Fruit fly (Drosophila melanogaster) whole organism, wandering third instar larva: ENCODE measurements around the gene moi.
A peak's percentile ranks its signal among the peaks of the same experiment; 100 is the strongest.

Experiments
- Abd-B ChIP-seq: fragments of >200 bp; optimal IDR thresholded peaks from 2 replicates; lab custom pipeline; 2017; ENCODE audit warnings: missing biosample characterization, missing genetic modification characterization
- CG32264 ChIP-seq: fragments of 200-800 bp; sonication (Bioruptor generic); optimal IDR thresholded peaks from 2 replicates; lab custom pipeline; 2016; ENCODE audit warnings: missing biosample characterization, missing genetic modification characterization
- CG9705 ChIP-seq: fragments of 200-800 bp; sonication (Bioruptor generic); optimal IDR thresholded peaks from 2 replicates; lab custom pipeline; 2018; ENCODE audit warnings: missing biosample characterization, mild to moderate bottlenecking, missing genetic modification characterization
- CrebA ChIP-seq: fragments of 200-800 bp; sonication (Bioruptor generic); optimal IDR thresholded peaks from 2 replicates; lab custom pipeline; 2016; ENCODE audit warnings: missing biosample characterization, mild to moderate bottlenecking, missing genetic modification characterization, borderline replicate concordance
- Dfd ChIP-seq: fragments of >200 bp; optimal IDR thresholded peaks from 2 replicates; lab custom pipeline; 2017; ENCODE audit warnings: missing biosample characterization, missing genetic modification characterization
- GATAd ChIP-seq: sonication (Bioruptor generic); optimal IDR thresholded peaks from 2 replicates; lab custom pipeline; 2016; ENCODE audit warnings: missing biosample characterization, missing genetic modification characterization
- HLH106 ChIP-seq: fragments of 200-800 bp; optimal IDR thresholded peaks from 3 replicates; lab custom pipeline; 2019; ENCODE audit warnings: missing biosample characterization, mild to moderate bottlenecking, missing genetic modification characterization, moderate library complexity
- Hnf4 ChIP-seq: fragments of 200-800 bp; sonication (Bioruptor generic); optimal IDR thresholded peaks from 2 replicates; lab custom pipeline; 2016; ENCODE audit warnings: missing biosample characterization, mild to moderate bottlenecking, missing genetic modification characterization
- Hr83 ChIP-seq: fragments of 200-300 bp; sonication (Bioruptor generic); optimal IDR thresholded peaks from 2 replicates; lab custom pipeline; 2016; ENCODE audit warnings: missing biosample characterization, mild to moderate bottlenecking, missing genetic modification characterization, moderate library complexity; ENCODE audit not compliant: poor library complexity, severe bottlenecking
- Jra ChIP-seq: sonication (Bioruptor generic); optimal IDR thresholded peaks from 2 replicates; lab custom pipeline; 2016; ENCODE audit warnings: missing biosample characterization, missing genetic modification characterization
- Mio ChIP-seq: sonication (Bioruptor generic); optimal IDR thresholded peaks from 2 replicates; lab custom pipeline; 2016; ENCODE audit warnings: missing biosample characterization, missing genetic modification characterization
- Myc ChIP-seq: fragments of >200 bp; optimal IDR thresholded peaks from 2 replicates; lab custom pipeline; 2017
- N ChIP-seq: fragments of >200 bp; optimal IDR thresholded peaks from 2 replicates; lab custom pipeline; 2018; ENCODE audit warnings: missing biosample characterization, missing external identifiers, missing genetic modification characterization
- OdsH ChIP-seq: fragments of 200-800 bp; sonication (Bioruptor generic); optimal IDR thresholded peaks from 2 replicates; lab custom pipeline; 2016; ENCODE audit warnings: missing biosample characterization, mild to moderate bottlenecking, missing genetic modification characterization
- Rel ChIP-seq, 2 experiments: fragments of 200-800 bp; sonication (Bioruptor generic) in 1 of 2; optimal IDR thresholded peaks; 2 replicates in 1 of 2; 3 replicates in 1 of 2; lab custom pipeline; 2016 to 2019; ENCODE audit warnings: mild to moderate bottlenecking in 2 of 2, missing biosample characterization in 2 of 2, missing genetic modification characterization in 2 of 2, moderate library complexity in 1 of 2
- Sp1 ChIP-seq: fragments of 200-800 bp; sonication (Bioruptor generic); optimal IDR thresholded peaks from 3 replicates; lab custom pipeline; 2019; ENCODE audit warnings: missing biosample characterization, mild to moderate bottlenecking, missing genetic modification characterization, moderate library complexity
- Vsx2 ChIP-seq: fragments of 200-300, 225-300 bp; sonication (Bioruptor generic); optimal IDR thresholded peaks from 2 replicates; lab custom pipeline; 2018; ENCODE audit warnings: missing biosample characterization, missing genetic modification characterization; ENCODE audit not compliant: partially characterized antibody
- brk ChIP-seq: fragments of 200-800 bp; sonication (Bioruptor generic); optimal IDR thresholded peaks from 2 replicates; lab custom pipeline; 2016; ENCODE audit warnings: missing biosample characterization, mild to moderate bottlenecking, missing genetic modification characterization
- dl ChIP-seq, 2 experiments: fragments of 175-275, 200-275 bp in 1 of 2; fragments of 200-275 bp in 1 of 2; sonication (Bioruptor generic); optimal IDR thresholded peaks; lab custom pipeline; 2018; ENCODE audit warnings: mild to moderate bottlenecking in 2 of 2, missing biosample characterization in 2 of 2, missing genetic modification characterization in 2 of 2, moderate library complexity in 2 of 2; ENCODE audit not compliant: partially characterized antibody in 2 of 2, insufficient read depth in 1 of 2
- dmrt93B ChIP-seq: fragments of 200-800 bp; sonication (Bioruptor generic); optimal IDR thresholded peaks from 2 replicates; lab custom pipeline; 2018; ENCODE audit warnings: missing biosample characterization, mild to moderate bottlenecking, missing genetic modification characterization
- ey ChIP-seq: fragments of 200-800 bp; sonication (Bioruptor generic); optimal IDR thresholded peaks from 2 replicates; lab custom pipeline; 2016; ENCODE audit warnings: missing biosample characterization, missing genetic modification characterization
- foxo ChIP-seq, 2 experiments: fragments of 200-800 bp; sonication (Bioruptor generic); optimal IDR thresholded peaks; 2 replicates in 1 of 2; 3 replicates in 1 of 2; lab custom pipeline; 2016 to 2017; ENCODE audit warnings: missing biosample characterization in 2 of 2, missing genetic modification characterization in 2 of 2
- h ChIP-seq: fragments of 200-800 bp; sonication (Bioruptor generic); optimal IDR thresholded peaks from 3 replicates; lab custom pipeline; 2016; ENCODE audit warnings: missing biosample characterization, mild to moderate bottlenecking, missing genetic modification characterization
- jim ChIP-seq: fragments of 175-275, 200-325 bp; sonication (Bioruptor generic); optimal IDR thresholded peaks from 2 replicates; lab custom pipeline; 2016; ENCODE audit warnings: missing biosample characterization, mild to moderate bottlenecking, missing genetic modification characterization
- lola ChIP-seq: fragments of >200 bp; optimal IDR thresholded peaks from 2 replicates; lab custom pipeline; 2017; ENCODE audit warnings: missing biosample characterization, missing genetic modification characterization
- pan ChIP-seq: fragments of >200 bp; optimal IDR thresholded peaks from 2 replicates; lab custom pipeline; 2017
- psq ChIP-seq: fragments of 200-800 bp; sonication (Bioruptor generic); optimal IDR thresholded peaks from 3 replicates; lab custom pipeline; 2017; ENCODE audit warnings: missing biosample characterization, mild to moderate bottlenecking, missing genetic modification characterization, moderate library complexity
- rgr ChIP-seq: fragments of 200-800 bp; sonication (Bioruptor generic); optimal IDR thresholded peaks from 3 replicates; lab custom pipeline; 2016; ENCODE audit warnings: missing biosample characterization, mild to moderate bottlenecking, missing genetic modification characterization
- sage ChIP-seq: fragments of 200-800 bp; sonication (Bioruptor generic); optimal IDR thresholded peaks from 2 replicates; lab custom pipeline; 2016; ENCODE audit warnings: missing biosample characterization, mild to moderate bottlenecking, missing genetic modification characterization
- sv ChIP-seq: fragments of 200-800 bp; sonication (Bioruptor generic); optimal IDR thresholded peaks from 3 replicates; lab custom pipeline; 2016; ENCODE audit warnings: missing biosample characterization, missing genetic modification characterization
- tai ChIP-seq: sonication (Bioruptor generic); optimal IDR thresholded peaks from 2 replicates; lab custom pipeline; 2016; ENCODE audit warnings: missing biosample characterization, missing genetic modification characterization
- usp ChIP-seq: fragments of >200 bp; optimal IDR thresholded peaks from 2 replicates; lab custom pipeline; 2017; ENCODE audit warnings: missing biosample characterization, missing genetic modification characterization

moi gene

DNA sequence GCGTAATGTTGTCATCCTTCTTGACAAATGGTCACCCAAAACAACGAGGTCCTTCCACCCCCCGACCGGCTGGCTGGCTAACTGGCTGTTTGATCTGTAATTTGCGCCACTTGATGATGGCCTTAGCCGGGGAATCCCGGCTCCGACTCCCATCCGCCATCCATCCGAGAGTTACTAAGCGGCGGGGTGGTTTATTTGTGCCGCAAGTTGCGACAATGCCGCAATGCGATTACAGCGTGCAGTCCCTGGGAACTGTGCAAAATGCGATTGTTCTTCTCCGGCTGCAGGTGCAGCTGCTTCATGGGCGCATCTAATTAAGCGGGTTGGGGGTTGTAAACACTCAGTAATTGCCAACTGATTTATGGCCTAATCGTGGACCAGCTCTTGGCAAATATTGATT lies 4.7 kb downstream of the moi start:
- TF ChIP-seq Rel (GFP tag; optimal IDR thresholded peaks at IDR 0.05; lab: Kevin White, UChicago) (no peak), Rel (tag; optimal IDR thresholded peaks at IDR 0.05; lab: Kevin White, UChicago) (no peak), foxo (GFP tag; optimal IDR thresholded peaks at IDR 0.05; lab: Kevin White, UChicago) (no peak)

DNA sequence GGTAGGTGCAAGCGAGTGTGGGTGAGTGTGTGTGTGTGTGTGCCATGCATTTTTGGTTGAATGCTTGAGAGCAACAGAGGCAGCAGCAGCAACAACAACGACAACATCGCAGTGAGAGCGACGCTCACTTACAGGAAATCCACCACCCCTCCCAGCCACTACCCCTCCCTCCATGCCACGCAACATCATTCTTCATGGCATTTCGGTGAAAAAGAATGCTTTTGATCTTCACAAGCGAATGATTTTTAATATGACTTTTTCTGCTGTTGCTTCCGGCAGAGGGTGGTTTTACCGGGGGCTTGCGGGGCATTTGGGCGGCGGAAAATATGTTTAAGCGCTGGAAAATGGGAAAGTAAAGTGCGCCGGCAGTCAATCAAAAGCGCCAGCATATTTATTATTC lies 6.3 kb downstream of the moi start:
- no peak for TF ChIP-seq sage (GFP tag; lab: Kevin White, UChicago)
- no peak for TF ChIP-seq pan (lab: Kevin White, UChicago)
- TF ChIP-seq usp (GFP tag; lab: Kevin White, UChicago): no peak
- no peak for TF ChIP-seq Hr83 (GFP tag; lab: Kevin White, UChicago)
- no peak for TF ChIP-seq jim
- TF ChIP-seq GATAd (GFP tag; lab: Kevin White, UChicago): no peak
- no peak for TF ChIP-seq rgr (GFP tag; lab: Kevin White, UChicago)
- no peak for TF ChIP-seq OdsH (GFP tag; lab: Kevin White, UChicago)
- TF ChIP-seq N (GFP tag; lab: Kevin White, UChicago): no peak
- no peak for TF ChIP-seq Mio
- TF ChIP-seq foxo (GFP tag; optimal IDR thresholded peaks at IDR 0.05; lab: Kevin White, UChicago): no peak
- no peak for TF ChIP-seq brk (GFP tag; lab: Kevin White, UChicago)
- no peak for TF ChIP-seq lola (GFP tag; lab: Kevin White, UChicago)
- TF ChIP-seq dmrt93B (GFP tag; lab: Kevin White, UChicago): no peak
- no peak for TF ChIP-seq Myc (lab: Kevin White, UChicago)
- TF ChIP-seq sv: no peak
- TF ChIP-seq dl (GFP tag; optimal IDR thresholded peaks at IDR 0.05; lab: Kevin White, UChicago; ENCODE audit: insufficient read depth in 1 of 2, partially characterized antibody in 2 of 2): no peak

DNA sequence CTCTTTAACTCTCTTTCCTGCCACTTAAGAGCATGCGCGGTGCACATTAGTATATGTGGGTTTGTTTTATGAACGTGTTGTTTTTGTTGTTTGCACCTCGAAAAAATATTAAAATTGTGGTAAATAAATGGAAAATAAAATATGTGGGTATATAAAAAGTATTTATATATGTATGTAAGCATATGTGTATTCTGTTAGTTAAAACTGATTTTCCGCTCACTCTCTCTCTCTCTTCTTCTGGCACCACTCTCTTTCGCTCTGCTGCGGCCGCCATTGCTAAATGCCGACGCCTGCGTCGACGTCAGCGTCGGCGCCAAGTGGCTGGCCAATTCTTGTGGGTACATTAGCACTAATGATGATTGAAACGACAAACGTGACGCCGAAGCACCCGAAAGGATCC lies 9.9 kb downstream of the moi start:
- TF ChIP-seq Rel (GFP tag; optimal IDR thresholded peaks at IDR 0.05; lab: Kevin White, UChicago) (no peak), Rel (tag; optimal IDR thresholded peaks at IDR 0.05; lab: Kevin White, UChicago) (no peak), ey (GFP tag; lab: Kevin White, UChicago) (no peak), dl (GFP tag; optimal IDR thresholded peaks at IDR 0.05; lab: Kevin White, UChicago; ENCODE audit: insufficient read depth in 1 of 2, partially characterized antibody in 2 of 2) (no peak), brk (GFP tag; lab: Kevin White, UChicago) (no peak), Jra (GFP tag; lab: Kevin White, UChicago) (no peak), Dfd (GFP tag; lab: Kevin White, UChicago) (no peak), tai (GFP tag; lab: Kevin White, UChicago) (no peak), rgr (GFP tag; lab: Kevin White, UChicago) (no peak), psq (GFP tag; lab: Kevin White, UChicago) (no peak), N (GFP tag; lab: Kevin White, UChicago) (no peak), Sp1 (GFP tag; lab: Kevin White, UChicago) (no peak), usp (GFP tag; lab: Kevin White, UChicago) (no peak), CrebA (GFP tag; lab: Kevin White, UChicago) (no peak), CG9705 (no peak), Mio (no peak)

DNA sequence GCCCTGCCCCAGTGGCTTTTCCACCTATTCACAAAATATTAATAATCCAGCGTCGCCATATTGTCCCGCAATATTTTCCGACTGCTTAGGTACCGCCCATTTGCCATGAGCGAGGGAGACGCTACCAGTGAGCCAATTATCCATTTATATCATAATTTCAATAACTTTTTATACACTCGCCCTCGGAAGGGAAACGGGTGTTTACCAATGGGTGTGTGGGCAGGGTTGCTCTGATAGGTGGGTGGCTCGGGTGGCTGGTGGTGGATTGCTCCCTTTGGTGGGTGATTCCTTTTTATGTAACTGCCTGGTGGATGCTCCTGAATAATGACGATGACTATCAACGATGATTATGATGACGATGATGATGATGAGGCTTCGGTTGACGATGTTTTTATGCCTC lies 11.3 kb downstream of the moi start:
- TF ChIP-seq lola (GFP tag; lab: Kevin White, UChicago): no peak
- TF ChIP-seq Vsx2 (GFP tag; lab: Kevin White, UChicago): peak; percentile 44
- no peak for TF ChIP-seq GATAd (GFP tag; lab: Kevin White, UChicago)
- TF ChIP-seq dl (GFP tag; optimal IDR thresholded peaks at IDR 0.05; lab: Kevin White, UChicago; ENCODE audit: insufficient read depth in 1 of 2, partially characterized antibody in 2 of 2): no peak

DNA sequence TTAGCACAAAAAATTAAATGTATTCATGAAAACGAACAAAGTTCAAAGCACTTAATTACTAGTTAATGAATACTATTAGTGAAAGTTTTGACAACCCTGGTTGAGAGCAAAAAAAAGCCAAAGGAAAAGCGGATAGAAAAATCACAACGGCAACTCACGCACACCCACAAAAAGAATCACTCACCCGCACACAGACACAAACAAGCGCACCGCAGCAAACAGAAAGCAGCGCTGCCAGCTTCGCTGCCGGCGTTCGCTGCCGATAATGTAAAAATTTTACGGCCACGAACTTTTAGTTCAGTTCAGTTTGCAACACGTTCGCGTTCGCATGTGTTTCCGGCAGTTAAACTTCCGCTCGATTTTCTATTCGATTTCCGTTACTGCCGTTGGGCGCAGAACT lies 12.2 kb downstream of the moi start, which contains the start of gene CG18599:
TSS of gene CG18599 (plus strand) at position 301 of the 400 bp plus-strand sequence.
- TF ChIP-seq usp (GFP tag; lab: Kevin White, UChicago) (no peak), Dfd (GFP tag; lab: Kevin White, UChicago) (no peak), Jra (GFP tag; lab: Kevin White, UChicago) (no peak), Mio (no peak), dl (GFP tag; optimal IDR thresholded peaks at IDR 0.05; lab: Kevin White, UChicago; ENCODE audit: insufficient read depth in 1 of 2, partially characterized antibody in 2 of 2) (no peak), GATAd (GFP tag; lab: Kevin White, UChicago) (no peak), Abd-B (GFP tag; lab: Kevin White, UChicago) (no peak), N (GFP tag; lab: Kevin White, UChicago) (no peak), ey (GFP tag; lab: Kevin White, UChicago) (no peak), brk (GFP tag; lab: Kevin White, UChicago) (no peak), HLH106 (tag; lab: Kevin White, UChicago) (no peak), h (GFP tag; lab: Kevin White, UChicago) (no peak), lola (GFP tag; lab: Kevin White, UChicago) (no peak), CG32264 (GFP tag; lab: Kevin White, UChicago) (no peak), Hnf4 (GFP tag; lab: Kevin White, UChicago) (no peak), Vsx2 (GFP tag; lab: Kevin White, UChicago) (no peak)
